Worm (Caenorhabditis elegans): ENCODE results near the gene F53H2.3.

The F53H2.3 gene

DNA sequence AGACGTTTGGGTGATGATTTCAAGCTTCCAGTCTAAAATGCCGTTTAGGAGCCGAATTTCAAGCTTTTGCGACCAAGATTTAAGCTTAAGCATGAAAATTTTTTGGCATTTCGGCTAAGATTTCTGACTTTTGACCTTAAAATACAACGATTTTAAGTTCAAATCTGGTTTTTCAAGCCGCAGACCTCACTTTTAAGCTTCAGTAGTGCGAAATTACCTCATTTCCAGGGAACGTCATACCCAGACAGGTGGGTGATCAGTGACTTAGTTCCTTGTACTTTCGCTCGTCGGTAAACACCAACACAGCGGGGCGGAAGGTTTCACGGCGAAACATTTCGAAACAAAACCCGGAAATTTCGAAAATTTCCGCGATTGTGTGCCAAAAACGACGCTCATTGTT, 4.8 kb upstream of the F53H2.3 start:
- TF ChIP-seq crh-2 (tag; optimal IDR thresholded peaks at IDR 0.05): no peak
- TF ChIP-seq C34F6.9 (tag; optimal IDR thresholded peaks at IDR 0.05): peak; percentile 31

DNA sequence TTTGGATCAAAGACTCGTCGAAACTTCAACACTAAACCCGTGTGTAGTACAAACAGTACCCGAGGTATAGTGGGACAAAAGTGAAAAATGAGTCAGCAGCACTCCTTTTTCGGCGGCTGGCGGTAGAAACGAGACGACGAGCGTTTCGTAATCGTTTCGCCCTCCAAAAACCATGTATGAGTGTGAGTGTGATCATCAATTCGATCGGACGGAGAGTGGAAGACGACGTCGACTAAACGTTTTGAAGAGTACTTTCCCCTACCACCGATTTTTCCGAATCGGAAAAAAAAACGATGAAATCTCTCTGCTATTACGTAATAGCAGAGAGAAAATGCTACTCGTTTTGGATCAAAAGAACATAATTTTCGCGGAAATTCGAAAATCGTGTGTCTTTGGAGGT, 3.9 kb upstream of the F53H2.3 start:
- TF ChIP-seq sma-3 (GFP tag; optimal IDR thresholded peaks at IDR 0.05) (peak; percentile 16), sma-9 (GFP tag; optimal IDR thresholded peaks at IDR 0.05) (peak; percentile 17), sma-9 (tag; optimal IDR thresholded peaks at IDR 0.05) (no peak), mab-5 (tag; optimal IDR thresholded peaks at IDR 0.05) (no peak), nhr-129 (tag; optimal IDR thresholded peaks at IDR 0.05) (peak; percentile 58), aly-2 (tag; optimal IDR thresholded peaks at IDR 0.05) (no peak), blmp-1 (tag; optimal IDR thresholded peaks at IDR 0.05; ENCODE audit: insufficient read depth) (peak; percentile 40), mbf-1 (tag; optimal IDR thresholded peaks at IDR 0.05) (no peak), nhr-10 (tag; optimal IDR thresholded peaks at IDR 0.05) (no peak), mdl-1 (tag; optimal IDR thresholded peaks at IDR 0.05) (no peak), fos-1 (tag; optimal IDR thresholded peaks at IDR 0.05) (peak; percentile 90), nhr-25 (tag; optimal IDR thresholded peaks at IDR 0.05) (peak; percentile 42), peb-1 (tag; optimal IDR thresholded peaks at IDR 0.05) (no peak), ceh-82 (tag; optimal IDR thresholded peaks at IDR 0.05) (no peak), crh-2 (tag; optimal IDR thresholded peaks at IDR 0.05) (no peak)

DNA sequence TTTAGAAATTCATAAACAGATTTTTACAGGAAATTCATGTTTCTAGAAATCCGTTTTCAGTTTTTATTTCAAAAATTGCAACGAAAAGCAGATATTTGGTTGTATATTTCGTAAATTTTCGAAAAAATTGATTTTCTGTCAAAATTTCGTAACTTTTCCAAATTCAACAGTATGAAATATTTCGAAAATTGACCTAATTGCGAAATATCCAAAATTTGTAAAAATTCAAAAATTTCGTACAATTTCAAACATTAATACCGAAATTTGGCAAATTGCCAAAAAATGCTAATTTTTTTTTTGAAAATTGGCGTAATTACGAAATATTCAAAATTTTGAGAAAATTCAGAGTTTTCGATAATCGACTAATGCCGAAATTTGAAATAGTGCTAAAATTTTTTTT, 2.4 kb upstream of the F53H2.3 start:
- TF ChIP-seq aly-2 (tag; optimal IDR thresholded peaks at IDR 0.05) (no peak), blmp-1 (tag; optimal IDR thresholded peaks at IDR 0.05; ENCODE audit: insufficient read depth) (no peak), unc-55 (GFP tag; optimal IDR thresholded peaks at IDR 0.05) (peak; percentile 52)

DNA sequence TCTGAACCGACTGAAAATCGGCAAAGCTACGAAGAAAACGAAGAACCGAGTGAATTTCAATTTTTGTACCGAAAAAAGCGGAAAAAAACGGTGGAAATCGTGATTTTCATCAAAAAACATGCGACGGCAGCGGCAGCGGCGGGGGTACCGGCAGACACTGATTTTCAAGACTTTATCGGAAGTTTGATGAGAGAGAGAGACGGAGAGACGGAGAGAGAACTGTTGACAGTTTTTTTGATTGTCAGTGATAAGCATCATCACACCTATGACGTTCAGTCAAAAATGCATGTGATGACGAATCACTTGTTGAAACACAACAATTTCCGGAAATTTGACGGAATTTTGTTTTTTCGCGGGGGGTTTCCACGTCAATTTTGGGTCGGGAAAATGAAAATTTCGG, 1.9 kb upstream of the F53H2.3 start:
- TF ChIP-seq skn-1 (tag; optimal IDR thresholded peaks at IDR 0.05) (no peak), crh-2 (tag; optimal IDR thresholded peaks at IDR 0.05) (peak; percentile 40), unc-55 (GFP tag; optimal IDR thresholded peaks at IDR 0.05) (no peak), sma-9 (GFP tag; optimal IDR thresholded peaks at IDR 0.05) (peak; percentile 80), sma-9 (tag; optimal IDR thresholded peaks at IDR 0.05) (no peak), nhr-21 (tag; optimal IDR thresholded peaks at IDR 0.05) (peak; percentile 28), ama-1 (optimal IDR thresholded peaks at IDR 0.05) (no peak), nhr-6 (tag; optimal IDR thresholded peaks at IDR 0.05) (no peak), lin-11 (tag; optimal IDR thresholded peaks at IDR 0.05) (no peak), fos-1 (tag; optimal IDR thresholded peaks at IDR 0.05) (peak; percentile 95), ceh-16 (tag; optimal IDR thresholded peaks at IDR 0.05) (no peak), nhr-129 (tag; optimal IDR thresholded peaks at IDR 0.05) (peak; percentile 37), C34F6.9 (tag; optimal IDR thresholded peaks at IDR 0.05) (no peak), mdl-1 (tag; optimal IDR thresholded peaks at IDR 0.05) (peak in 1 of 2 experiments; percentile 0), F13H6.1 (tag; optimal IDR thresholded peaks at IDR 0.05) (peak; percentile 28), gmeb-1 (tag; optimal IDR thresholded peaks at IDR 0.05) (peak; percentile 43)

DNA sequence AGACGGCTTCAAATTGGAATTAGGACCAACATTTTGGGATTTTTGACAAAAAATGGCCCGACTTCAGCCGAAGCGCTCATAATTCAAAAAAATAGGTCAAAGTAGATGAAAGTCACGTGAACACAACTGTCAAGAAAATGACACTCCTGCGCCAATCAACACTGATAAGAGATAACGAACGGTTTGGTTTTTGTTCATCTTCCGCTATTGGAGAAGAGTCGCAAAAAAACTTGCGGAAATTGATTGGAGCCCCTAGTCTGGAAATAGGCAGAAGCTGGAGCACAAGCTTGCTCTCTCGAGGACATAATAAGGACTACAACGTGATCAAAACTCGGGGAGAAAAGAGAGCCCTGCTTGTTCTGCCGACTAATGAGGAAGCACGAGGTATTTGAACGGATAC, 666 bp upstream of the F53H2.3 start:
- TF ChIP-seq nhr-129 (tag; optimal IDR thresholded peaks at IDR 0.05) (no peak), lsy-2 (tag; optimal IDR thresholded peaks at IDR 0.05) (no peak), sma-9 (GFP tag; optimal IDR thresholded peaks at IDR 0.05) (peak; percentile 72), sma-9 (tag; optimal IDR thresholded peaks at IDR 0.05) (no peak), sma-3 (GFP tag; optimal IDR thresholded peaks at IDR 0.05) (peak; percentile 28), nhr-23 (tag; optimal IDR thresholded peaks at IDR 0.05) (no peak), mab-5 (tag; optimal IDR thresholded peaks at IDR 0.05) (no peak), fos-1 (tag; optimal IDR thresholded peaks at IDR 0.05) (peak; percentile 84), mbf-1 (tag; optimal IDR thresholded peaks at IDR 0.05) (no peak), nhr-21 (tag; optimal IDR thresholded peaks at IDR 0.05) (peak; percentile 28), nhr-6 (tag; optimal IDR thresholded peaks at IDR 0.05) (no peak)

DNA sequence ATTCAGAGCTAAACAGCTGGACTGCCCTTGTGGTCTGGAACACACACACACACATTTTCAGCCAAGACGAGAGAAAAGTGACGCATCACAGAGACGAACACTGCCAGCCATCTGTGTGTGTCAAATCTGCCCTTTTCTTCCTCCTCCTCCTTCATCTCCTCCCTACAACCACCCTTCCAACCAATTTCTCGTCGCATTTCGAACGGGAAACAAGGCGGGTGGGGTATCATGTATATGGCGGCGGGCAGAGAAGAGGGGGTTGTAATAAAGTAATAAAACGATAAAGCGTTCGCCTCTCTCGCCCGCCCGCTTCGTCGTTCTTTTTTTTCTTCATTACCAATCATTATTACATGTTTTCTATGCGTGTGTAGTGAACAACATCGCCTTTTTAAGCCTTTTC, 1.3 kb downstream of the F53H2.3 start:
- no peak for TF ChIP-seq alr-1 (tag; optimal IDR thresholded peaks at IDR 0.05)
- no peak for TF ChIP-seq ama-1 (optimal IDR thresholded peaks at IDR 0.05)
- TF ChIP-seq mab-5 (tag; optimal IDR thresholded peaks at IDR 0.05): no peak
- no peak for TF ChIP-seq nhr-21 (tag; optimal IDR thresholded peaks at IDR 0.05)
- no peak for TF ChIP-seq nhr-10 (tag; optimal IDR thresholded peaks at IDR 0.05)
- no peak for TF ChIP-seq Y55F3AM.14 (GFP tag; optimal IDR thresholded peaks at IDR 0.05)
- no peak for TF ChIP-seq ceh-16 (tag; optimal IDR thresholded peaks at IDR 0.05)
- no peak for TF ChIP-seq nhr-77 (tag; optimal IDR thresholded peaks at IDR 0.05)
- no peak for TF ChIP-seq ceh-82 (tag; optimal IDR thresholded peaks at IDR 0.05)
- no peak for TF ChIP-seq peb-1 (tag; optimal IDR thresholded peaks at IDR 0.05)
- no peak for TF ChIP-seq nhr-11 (tag; optimal IDR thresholded peaks at IDR 0.05)
- no peak for TF ChIP-seq sem-4 (tag; optimal IDR thresholded peaks at IDR 0.05)
- TF ChIP-seq blmp-1 (tag; optimal IDR thresholded peaks at IDR 0.05; ENCODE audit: insufficient read depth): no peak

Data from whole organism, L2 larva.